Worm (Caenorhabditis elegans) whole organism, midembryonic: ENCODE measurements around the gene F34D10.4.

Experiments
- cog-1 ChIP-seq: sonication (generic microtip); optimal IDR thresholded peaks from 2 replicates; lab custom pipeline; 2016; ENCODE audit warnings: missing genetic modification characterization, missing compliant biosample characterization
- ztf-23 ChIP-seq: fragments of 200-800 bp; sonication (Bioruptor generic); IDR thresholded peaks from 2 replicates; pipeline ENCODE4 v1.3.6; 2022; ENCODE audit warnings: missing genetic modification reagents, missing genetic modification characterization, missing compliant biosample characterization

ce11 chrIII:3694572-3694971 lies 41.8 kb upstream of the F34D10.4 start, which contains the start of gene npr-15:
- TF ChIP-seq ztf-23 (no peak), cog-1 (tag; lab: Kevin White, UChicago) (no peak)
